Worm (Caenorhabditis elegans): ENCODE results near the gene F54D1.1.

The F54D1.1 gene

DNA sequence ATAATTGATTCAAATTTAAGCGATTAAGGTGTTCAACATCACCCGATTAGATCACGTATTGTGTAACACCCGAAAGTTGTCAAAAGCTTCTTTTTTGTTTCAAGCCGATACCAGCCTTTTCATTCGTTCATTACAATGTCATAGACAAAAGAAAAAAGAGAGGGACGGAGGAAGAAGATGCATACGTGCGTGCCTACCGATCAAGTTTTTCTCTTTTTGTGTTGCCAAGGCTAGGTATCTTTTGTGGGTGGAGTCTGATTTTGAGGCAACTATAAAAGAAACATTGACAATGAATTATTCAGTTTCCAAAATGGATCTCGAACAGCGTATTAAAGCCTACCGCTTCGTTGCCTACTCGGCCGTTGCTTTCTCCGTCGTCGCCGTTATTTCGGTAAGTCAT is 36.4 kb upstream of the F54D1.1 start, which contains the start of gene col-125:
col-125 (plus strand) TSS at position 301 of the 400 bp plus-strand sequence.
- TF ChIP-seq aha-1 (tag; optimal IDR thresholded peaks at IDR 0.05) (no peak), sox-4 (tag; optimal IDR thresholded peaks at IDR 0.05) (no peak), efl-1 (optimal IDR thresholded peaks at IDR 0.05) (no peak), efl-1 (GFP tag; optimal IDR thresholded peaks at IDR 0.05 in 1 of 2) (peak in 1 of 2 experiments; percentile 21), vab-15 (tag; optimal IDR thresholded peaks at IDR 0.05) (no peak), C16A3.4 (tag; optimal IDR thresholded peaks at IDR 0.05) (no peak), rnt-1 (tag; optimal IDR thresholded peaks at IDR 0.05) (no peak), blmp-1 (tag; optimal IDR thresholded peaks at IDR 0.05) (peak; percentile 29), lin-13 (GFP tag; optimal IDR thresholded peaks at IDR 0.05) (no peak)

DNA sequence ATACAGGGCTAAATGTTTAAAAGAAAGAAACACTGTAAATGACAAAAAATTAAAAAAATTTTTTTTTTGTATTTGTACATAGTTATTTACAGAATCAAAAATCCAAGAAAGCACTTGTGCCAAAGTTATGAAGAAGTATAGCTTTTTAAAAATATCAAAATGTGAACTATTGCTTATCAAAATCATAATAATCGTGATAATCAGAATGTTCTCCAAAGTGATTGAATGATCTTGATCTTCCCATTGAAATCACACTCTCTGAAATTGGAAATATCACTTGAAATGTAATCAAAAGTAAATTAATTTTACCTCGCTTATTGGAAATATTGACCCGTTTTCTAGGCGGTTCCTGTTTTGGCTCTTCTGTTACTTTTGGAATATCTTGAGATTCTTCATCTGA is 35.1 kb upstream of the F54D1.1 start:
- TF ChIP-seq C34B4.2 (tag; optimal IDR thresholded peaks at IDR 0.05) (no peak), efl-3 (GFP tag; optimal IDR thresholded peaks at IDR 0.05) (no peak), C16A3.4 (tag; optimal IDR thresholded peaks at IDR 0.05) (no peak), ama-1 (optimal IDR thresholded peaks at IDR 0.05) (no peak), ceh-88 (GFP tag; IDR thresholded peaks at IDR 0.05) (no peak), hpl-2 (GFP tag; optimal IDR thresholded peaks at IDR 0.05) (no peak)

DNA sequence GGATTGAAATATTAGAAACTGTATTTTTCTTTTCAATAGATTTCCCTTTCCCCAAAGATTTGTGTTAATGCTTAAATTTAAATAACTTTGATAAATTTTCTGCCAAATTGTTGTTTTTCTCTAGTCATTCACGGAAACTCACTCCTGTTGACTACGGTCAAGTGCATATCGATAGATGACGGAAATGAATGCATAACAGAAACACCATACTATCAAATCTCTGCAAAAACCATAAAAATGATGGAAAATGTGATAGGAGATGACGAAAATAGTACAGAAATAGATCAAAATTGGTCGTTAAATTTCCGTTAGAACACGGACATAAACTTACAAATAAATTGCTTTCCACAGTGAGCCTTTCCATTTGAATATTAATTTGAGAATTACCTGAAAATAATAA is 32.6 kb upstream of the F54D1.1 start:
- TF ChIP-seq efl-1 (optimal IDR thresholded peaks at IDR 0.05) (no peak), efl-1 (GFP tag; optimal IDR thresholded peaks at IDR 0.05 in 1 of 2) (peak in 1 of 2 experiments; percentile 78), mef-2 (tag; optimal IDR thresholded peaks at IDR 0.05) (no peak)

DNA sequence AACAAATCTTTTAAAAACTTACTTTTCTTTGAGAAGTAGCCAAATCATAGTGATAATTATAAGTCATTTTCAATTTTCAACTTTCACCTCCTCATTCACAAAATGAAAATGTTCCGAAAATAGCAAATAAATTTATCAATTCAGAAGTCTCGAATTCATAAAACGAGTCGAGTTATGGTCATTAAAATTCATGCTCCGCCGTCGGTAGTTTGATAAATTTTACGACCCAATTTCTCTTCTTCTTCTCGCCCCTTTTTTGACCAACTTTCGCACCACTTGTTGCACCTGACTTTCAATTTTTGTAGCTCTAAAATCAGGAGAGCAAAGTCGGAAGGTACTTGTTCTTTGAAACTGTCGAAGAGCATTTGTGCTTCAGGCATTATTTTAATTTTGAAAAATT is 31.6 kb upstream of the F54D1.1 start, which contains the start of gene best-7:
best-7 (minus strand) TSS at position 239 of the 400 bp plus-strand sequence.
- TF ChIP-seq grh-1 (GFP tag; IDR thresholded peaks at IDR 0.05) (no peak), unc-62 (GFP tag; optimal IDR thresholded peaks at IDR 0.05) (no peak), hlh-4 (tag; optimal IDR thresholded peaks at IDR 0.05) (no peak), ceh-82 (tag; optimal IDR thresholded peaks at IDR 0.05) (no peak), C04F5.9 (tag; optimal IDR thresholded peaks at IDR 0.05) (no peak), egl-27 (tag; optimal IDR thresholded peaks at IDR 0.05) (no peak), ama-1 (optimal IDR thresholded peaks at IDR 0.05) (no peak), nhr-20 (tag; optimal IDR thresholded peaks at IDR 0.05) (no peak), nhr-12 (tag; optimal IDR thresholded peaks at IDR 0.05) (no peak), mab-9 (GFP tag; IDR thresholded peaks at IDR 0.05) (no peak), fkh-10 (GFP tag; optimal IDR thresholded peaks at IDR 0.05) (no peak), pag-3 (tag; optimal IDR thresholded peaks at IDR 0.05; ENCODE audit: borderline replicate concordance, insufficient read depth) (no peak), pqm-1 (tag; optimal IDR thresholded peaks at IDR 0.05) (no peak), hpl-2 (GFP tag; optimal IDR thresholded peaks at IDR 0.05) (no peak), hlh-17 (GFP tag; optimal IDR thresholded peaks at IDR 0.05; ENCODE audit: borderline replicate concordance) (no peak)

DNA sequence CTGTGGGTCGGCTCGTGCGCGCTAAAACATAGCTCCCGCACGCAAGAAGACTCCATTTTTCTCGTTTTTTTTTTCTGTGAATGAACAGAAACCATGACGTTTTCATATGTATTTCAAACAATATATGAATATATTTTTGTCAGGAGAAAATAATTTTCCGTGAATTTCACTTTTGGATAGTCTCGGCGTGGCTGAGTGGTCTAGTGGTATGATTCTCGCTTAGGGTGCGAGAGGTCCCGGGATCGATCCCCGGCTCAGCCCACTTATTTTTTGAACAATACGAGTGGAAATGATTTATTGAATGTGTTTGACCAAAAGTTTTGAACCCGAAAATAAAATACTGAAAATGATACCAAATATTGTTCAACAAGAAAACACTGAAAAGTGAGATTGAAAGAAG is 30.3 kb upstream of the F54D1.1 start:
- TF ChIP-seq nhr-237 (tag; optimal IDR thresholded peaks at IDR 0.05): no peak

DNA sequence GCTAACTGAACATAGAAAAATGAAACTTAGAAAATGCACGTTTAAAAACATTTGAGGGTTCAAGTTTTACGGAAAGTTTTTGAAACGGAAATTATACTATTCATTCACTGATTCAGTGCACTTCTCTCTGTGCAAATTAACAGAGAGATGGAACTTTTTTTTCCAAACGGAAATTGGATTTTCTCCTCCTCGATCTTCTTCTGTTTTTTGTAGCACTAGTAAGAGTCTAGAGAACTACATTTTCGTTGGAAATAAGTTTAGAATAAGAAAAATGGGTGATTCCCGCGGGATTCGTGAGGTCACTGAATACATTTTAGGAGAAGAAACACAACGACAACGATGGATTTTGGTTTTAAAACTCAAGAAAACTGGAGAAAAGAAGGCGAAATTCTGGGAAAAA is 25.9 kb upstream of the F54D1.1 start:
- TF ChIP-seq grh-1 (GFP tag; IDR thresholded peaks at IDR 0.05) (no peak), lin-14 (GFP tag; optimal IDR thresholded peaks at IDR 0.05) (peak; percentile 49), Y116A8C.19 (tag; optimal IDR thresholded peaks at IDR 0.05; ENCODE audit: borderline replicate concordance) (no peak), nhr-90 (tag; optimal IDR thresholded peaks at IDR 0.05; ENCODE audit: poor library complexity) (no peak)

All from whole organism, L1 larva.